Fruit fly (Drosophila melanogaster): ENCODE measurements around the gene eIF4EHP.
A peak's percentile ranks its signal among the peaks of the same experiment; 100 is the strongest.

dm6 chr3R:24031019-24031824, 77.5 kb downstream of the eIF4EHP start:
- TF ChIP-seq CTCF (optimal IDR thresholded peaks at IDR 0.05) (peak in 1 of 2 experiments; percentile 40), CG8478 (optimal IDR thresholded peaks at IDR 0.05) (no peak)

All from S2 (cell line).